Fruit fly (Drosophila melanogaster) Kc167 (cell line): ENCODE results near the gene CG32809.

ENCODE experiments used
- h ChIP-seq: fragments of >200 bp; optimal IDR thresholded peaks from 3 replicates; lab custom pipeline; 2018; ENCODE audit warnings: missing external identifiers
- ttk ChIP-seq: sonication (Bioruptor generic); optimal IDR thresholded peaks from 2 replicates; lab custom pipeline; 2017; ENCODE audit warnings: missing external identifiers

DNA sequence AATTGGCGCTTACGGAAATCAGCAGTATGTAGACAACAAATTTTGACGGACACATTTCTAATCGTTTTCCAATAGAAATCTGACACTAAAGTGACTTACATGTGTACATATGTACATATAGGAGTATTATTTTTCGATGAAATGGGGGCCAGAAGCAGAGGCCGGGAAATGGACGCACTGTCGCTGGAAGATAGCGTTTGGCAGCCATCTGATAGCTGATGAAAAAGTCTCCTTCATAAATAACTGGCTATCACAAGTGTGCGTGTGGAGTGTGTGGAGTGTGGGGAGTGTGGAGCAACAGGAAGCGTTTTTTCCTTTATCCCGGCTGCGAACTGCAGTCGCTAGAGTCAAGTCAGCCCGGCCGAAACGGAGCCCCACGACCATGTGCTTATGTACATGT is 17.5 kb upstream of the CG32809 start, which contains the start of gene CG3795:
- no peak for TF ChIP-seq h (lab: Kevin White, UChicago)
- no peak for TF ChIP-seq ttk (lab: Kevin White, UChicago)
